4 fruit fly cellular contexts compared by ENCODE assay signal in genomic region chrX:12222890-12223345, dm6.
A peak's percentile ranks its signal among the peaks of the same experiment; 100 is the strongest.
TF ChIP-seq lines count a peak whose summit lies in the region.

No protein-coding gene starts in this region.

- TF ChIP-seq CTCF in whole organism, embryonic (GFP tag; optimal IDR thresholded peaks at IDR 0.05; lab: Kevin White, UChicago) = no peak

TF ChIP-seq in whole organism, embryonic, 481 proteins besides CTCF, POLR2A, EP300 and RAD21 (continues in another document):
- no peak for TF ChIP-seq gcm2 (GFP tag; optimal IDR thresholded peaks at IDR 0.05; lab: Kevin White, UChicago)
- TF ChIP-seq CoRest (tag; optimal IDR thresholded peaks at IDR 0.05; lab: Kevin White, UChicago) = peak; percentile 79
- peak; percentile 65 for TF ChIP-seq twi (tag; optimal IDR thresholded peaks at IDR 0.05; lab: Kevin White, UChicago)
- TF ChIP-seq CG3281 (GFP tag; optimal IDR thresholded peaks at IDR 0.05; lab: Kevin White, UChicago) = peak; percentile 1
- TF ChIP-seq CG8765 (GFP tag; IDR thresholded peaks at IDR 0.05; lab: Robert Waterston, UW) = 0 out of 2 replicates have a peak, but pooled peaks have one; percentile 20
- no peak for TF ChIP-seq CG17186 (GFP tag; optimal IDR thresholded peaks at IDR 0.05; lab: Kevin White, UChicago)
- TF ChIP-seq vfl (GFP tag; optimal IDR thresholded peaks at IDR 0.05; lab: Kevin White, UChicago) = no peak
- peak; percentile 46; the same call in 1 of the 2 replicates for TF ChIP-seq CG14667 (GFP tag; IDR thresholded peaks at IDR 0.05; lab: Robert Waterston, UW)
- TF ChIP-seq Bdp1 (GFP tag; optimal IDR thresholded peaks at IDR 0.05; lab: Kevin White, UChicago) = no peak
- no peak for TF ChIP-seq corto (GFP tag; optimal IDR thresholded peaks at IDR 0.05; lab: Kevin White, UChicago)
- no peak for TF ChIP-seq CG14860 (GFP tag; IDR thresholded peaks at IDR 0.05; lab: Robert Waterston, UW; ENCODE audit: partially characterized antibody)
- TF ChIP-seq Scr (GFP tag; IDR thresholded peaks at IDR 0.05; lab: Robert Waterston, UW; ENCODE audit: partially characterized antibody) = no peak
- TF ChIP-seq Doc2 (GFP tag; IDR thresholded peaks at IDR 0.05; lab: Robert Waterston, UW) = no peak
- peak; percentile 47 for TF ChIP-seq CG3407 (GFP tag; optimal IDR thresholded peaks at IDR 0.05; lab: Kevin White, UChicago)
- peak; percentile 82 for TF ChIP-seq H15 (GFP tag; IDR thresholded peaks at IDR 0.05; lab: Robert Waterston, UW)
- TF ChIP-seq CG4820 (GFP tag; optimal IDR thresholded peaks at IDR 0.05; lab: Kevin White, UChicago) = peak; percentile 53
- TF ChIP-seq jing (GFP tag; optimal IDR thresholded peaks at IDR 0.05; lab: Kevin White, UChicago) = peak; percentile 14
- TF ChIP-seq CG15011 (GFP tag; optimal IDR thresholded peaks at IDR 0.05; lab: Kevin White, UChicago) = no peak
- TF ChIP-seq Poxn (GFP tag; IDR thresholded peaks at IDR 0.05; lab: Robert Waterston, UW) = no peak
- peak; percentile 41 for TF ChIP-seq kni (GFP tag; optimal IDR thresholded peaks at IDR 0.05; lab: Kevin White, UChicago)
- peak; percentile 40 for TF ChIP-seq odd (GFP tag; optimal IDR thresholded peaks at IDR 0.05; lab: Kevin White, UChicago)
- no peak for TF ChIP-seq D19B (GFP tag; optimal IDR thresholded peaks at IDR 0.05; lab: Kevin White, UChicago)

TF ChIP-seq in whole organism, prepupa, 60 proteins besides CTCF, POLR2A, EP300 and RAD21 (continues in another document):
- no peak for TF ChIP-seq Sox15 (GFP tag; optimal IDR thresholded peaks at IDR 0.05; lab: Kevin White, UChicago)
- TF ChIP-seq CG10631 (GFP tag; optimal IDR thresholded peaks at IDR 0.05; lab: Kevin White, UChicago) = peak; percentile 72
- peak; percentile 69 for TF ChIP-seq achi (GFP tag; optimal IDR thresholded peaks at IDR 0.05; lab: Kevin White, UChicago)
- TF ChIP-seq net (GFP tag; optimal IDR thresholded peaks at IDR 0.05; lab: Kevin White, UChicago) = peak; percentile 62
- TF ChIP-seq salr (GFP tag; optimal IDR thresholded peaks at IDR 0.05; lab: Kevin White, UChicago) = peak in 1 of 2 experiments; percentile 37
- TF ChIP-seq Hr39 (GFP tag; optimal IDR thresholded peaks at IDR 0.05; lab: Kevin White, UChicago) = no peak
- no peak for TF ChIP-seq Gug (GFP tag; IDR thresholded peaks at IDR 0.05; lab: Robert Waterston, UW)
- peak; percentile 43 for TF ChIP-seq spab (GFP tag; optimal IDR thresholded peaks at IDR 0.05; lab: Kevin White, UChicago)
- peak; percentile 19 for TF ChIP-seq pdm3 (GFP tag; optimal IDR thresholded peaks at IDR 0.05; lab: Kevin White, UChicago)
- TF ChIP-seq CG9139 (GFP tag; optimal IDR thresholded peaks at IDR 0.05; lab: Kevin White, UChicago) = peak; percentile 4
- peak; percentile 7 for TF ChIP-seq cyc (GFP tag; optimal IDR thresholded peaks at IDR 0.05; lab: Kevin White, UChicago)
- peak; percentile 58 for TF ChIP-seq CG32006 (GFP tag; optimal IDR thresholded peaks at IDR 0.05; lab: Kevin White, UChicago)
- peak; percentile 57 for TF ChIP-seq CG10669 (GFP tag; optimal IDR thresholded peaks at IDR 0.05; lab: Kevin White, UChicago)
- TF ChIP-seq CG11762 (GFP tag; optimal IDR thresholded peaks at IDR 0.05; lab: Kevin White, UChicago; ENCODE audit: insufficient read depth) = peak; percentile 12
- TF ChIP-seq CG3919 (GFP tag; optimal IDR thresholded peaks at IDR 0.05; lab: Kevin White, UChicago) = peak; percentile 57
- TF ChIP-seq CG1621 (tag; optimal IDR thresholded peaks at IDR 0.05; lab: Kevin White, UChicago) = peak; percentile 42
- peak; percentile 34 for TF ChIP-seq Eip75B (GFP tag; optimal IDR thresholded peaks at IDR 0.05; lab: Kevin White, UChicago)
- TF ChIP-seq Ets21C (GFP tag; optimal IDR thresholded peaks at IDR 0.05; lab: Kevin White, UChicago) = no peak
- peak; percentile 62 for TF ChIP-seq CG8632 (GFP tag; optimal IDR thresholded peaks at IDR 0.05; lab: Kevin White, UChicago)
- TF ChIP-seq CG31627 (GFP tag; optimal IDR thresholded peaks at IDR 0.05; lab: Kevin White, UChicago) = peak; percentile 13
- TF ChIP-seq Hr4 (GFP tag; optimal IDR thresholded peaks at IDR 0.05; lab: Kevin White, UChicago) = no peak
- TF ChIP-seq eg (GFP tag; IDR thresholded peaks at IDR 0.05; lab: Robert Waterston, UW) = peak; percentile 43; the same call in 1 of the 3 replicates
- peak; percentile 22 for TF ChIP-seq Blimp-1 (GFP tag; optimal IDR thresholded peaks at IDR 0.05; lab: Kevin White, UChicago)

TF ChIP-seq in whole organism, pupa, 21 proteins besides CTCF, POLR2A, EP300 and RAD21:
- TF ChIP-seq CG15710 (tag; optimal IDR thresholded peaks at IDR 0.05; lab: Kevin White, UChicago) = peak; percentile 63
- TF ChIP-seq Pif1B (GFP tag; optimal IDR thresholded peaks at IDR 0.05; lab: Kevin White, UChicago) = peak; percentile 42
- TF ChIP-seq Ets98B (GFP tag; IDR thresholded peaks at IDR 0.05; lab: Robert Waterston, UW) = no peak
- TF ChIP-seq D1 (tag; optimal IDR thresholded peaks at IDR 0.05; lab: Kevin White, UChicago) = no peak
- peak; percentile 46 for TF ChIP-seq CG34367 (tag; optimal IDR thresholded peaks at IDR 0.05; lab: Kevin White, UChicago)
- 0 out of 3 replicates have a peak, but pooled peaks have one; percentile 31 for TF ChIP-seq fd96Ca (GFP tag; IDR thresholded peaks at IDR 0.05; lab: Robert Waterston, UW)
- peak; percentile 13 for TF ChIP-seq gl (tag; optimal IDR thresholded peaks at IDR 0.05; lab: Kevin White, UChicago)
- peak; percentile 73 for TF ChIP-seq CG9948 (tag; optimal IDR thresholded peaks at IDR 0.05; lab: Kevin White, UChicago)
- peak; percentile 34 for TF ChIP-seq EcR (GFP tag; optimal IDR thresholded peaks at IDR 0.05; lab: Kevin White, UChicago)
- TF ChIP-seq CG4496 (GFP tag; IDR thresholded peaks at IDR 0.05; lab: Robert Waterston, UW) = peak; percentile 58; the same call in 2 of the 3 replicates
- peak; percentile 70 for TF ChIP-seq CG17806 (tag; optimal IDR thresholded peaks at IDR 0.05; lab: Kevin White, UChicago)
- no peak for TF ChIP-seq CG12605 (GFP tag; IDR thresholded peaks at IDR 0.05; lab: Robert Waterston, UW)
- peak; percentile 58 for TF ChIP-seq CG14655 (GFP tag; optimal IDR thresholded peaks at IDR 0.05; lab: Kevin White, UChicago)
- TF ChIP-seq CG10348 (GFP tag; IDR thresholded peaks at IDR 0.05; lab: Robert Waterston, UW) = no peak
- peak; percentile 52 for TF ChIP-seq Snoo (tag; optimal IDR thresholded peaks at IDR 0.05; lab: Kevin White, UChicago)
- TF ChIP-seq CG32121 (GFP tag; IDR thresholded peaks at IDR 0.05; lab: Robert Waterston, UW) = no peak
- peak; percentile 71 for TF ChIP-seq CG8159 (tag; optimal IDR thresholded peaks at IDR 0.05; lab: Kevin White, UChicago)
- TF ChIP-seq CG8301 (tag; optimal IDR thresholded peaks at IDR 0.05; lab: Kevin White, UChicago) = peak; percentile 29
- TF ChIP-seq CG13204 (GFP tag; optimal IDR thresholded peaks at IDR 0.05; lab: Kevin White, UChicago) = no peak
- no peak for TF ChIP-seq rn (GFP tag; IDR thresholded peaks at IDR 0.05; lab: Robert Waterston, UW)
- TF ChIP-seq Pif1A (GFP tag; optimal IDR thresholded peaks at IDR 0.05; lab: Kevin White, UChicago) = peak; percentile 50
TF ChIP-seq in whole organism, pupa: peak in this region for 14.

TF ChIP-seq in whole organism, wandering third instar larva, 38 proteins besides CTCF, POLR2A, EP300 and RAD21:
- TF ChIP-seq Mio (GFP tag; optimal IDR thresholded peaks at IDR 0.05; lab: Kevin White, UChicago) (no peak), brk (GFP tag; optimal IDR thresholded peaks at IDR 0.05; lab: Kevin White, UChicago) (peak; percentile 21), N (GFP tag; optimal IDR thresholded peaks at IDR 0.05; lab: Kevin White, UChicago) (no peak), OdsH (GFP tag; optimal IDR thresholded peaks at IDR 0.05; lab: Kevin White, UChicago) (peak; percentile 43), rgr (GFP tag; optimal IDR thresholded peaks at IDR 0.05; lab: Kevin White, UChicago) (peak; percentile 59), fru (GFP tag; optimal IDR thresholded peaks at IDR 0.05; lab: Kevin White, UChicago) (peak; percentile 62), Sp1 (GFP tag; optimal IDR thresholded peaks at IDR 0.05; lab: Kevin White, UChicago) (peak; percentile 53), psq (GFP tag; optimal IDR thresholded peaks at IDR 0.05; lab: Kevin White, UChicago) (peak; percentile 65), lola (GFP tag; optimal IDR thresholded peaks at IDR 0.05; lab: Kevin White, UChicago) (no peak), usp (GFP tag; optimal IDR thresholded peaks at IDR 0.05; lab: Kevin White, UChicago) (no peak), Dif (GFP tag; optimal IDR thresholded peaks at IDR 0.05; lab: Kevin White, UChicago; ENCODE audit: partially characterized antibody) (no peak), dmrt93B (GFP tag; optimal IDR thresholded peaks at IDR 0.05; lab: Kevin White, UChicago) (peak; percentile 41), HLH106 (tag; optimal IDR thresholded peaks at IDR 0.05; lab: Kevin White, UChicago) (peak; percentile 52), foxo (GFP tag; optimal IDR thresholded peaks at IDR 0.05; lab: Kevin White, UChicago) (peak in 1 of 2 experiments; percentile 67), woc (GFP tag; optimal IDR thresholded peaks at IDR 0.05; lab: Kevin White, UChicago) (peak; percentile 7), GATAd (GFP tag; optimal IDR thresholded peaks at IDR 0.05; lab: Kevin White, UChicago) (no peak), Rel (GFP tag; optimal IDR thresholded peaks at IDR 0.05; lab: Kevin White, UChicago) (no peak), Rel (tag; optimal IDR thresholded peaks at IDR 0.05; lab: Kevin White, UChicago) (peak; percentile 6), Hr78 (GFP tag; optimal IDR thresholded peaks at IDR 0.05; lab: Kevin White, UChicago) (no peak), h (GFP tag; optimal IDR thresholded peaks at IDR 0.05; lab: Kevin White, UChicago) (peak; percentile 45), tai (GFP tag; optimal IDR thresholded peaks at IDR 0.05; lab: Kevin White, UChicago) (no peak)
TF ChIP-seq in whole organism, wandering third instar larva: peak in this region for 12.

Comparison
In these comparisons a context has a peak if more than half of its experiments do, and no peak if none do; other contexts are left out.
1. Of the 7 proteins assayed by ChIP-seq in both whole organism, embryonic and whole organism, prepupa: peak only in whole organism, embryonic: Gug; only in whole organism, prepupa: CG16779 and Lpt; in both: Blimp-1 and Sox102F; in neither: 2.